Worm (Caenorhabditis elegans) whole organism, late embryonic: ENCODE measurements around the gene mxl-2.

Source experiments
- C38D4.7 ChIP-seq: fragments of 200-800 bp; sonication (Bioruptor generic); optimal IDR thresholded peaks from 2 replicates; lab custom pipeline; 2018; ENCODE audit warnings: mild to moderate bottlenecking, missing genetic modification characterization, moderate library complexity, missing compliant biosample characterization
- F13H6.1 ChIP-seq: sonication (generic microtip); optimal IDR thresholded peaks from 2 replicates; lab custom pipeline; 2016; ENCODE audit warnings: missing genetic modification characterization, missing compliant biosample characterization
- ama-1 ChIP-seq: fragments of 150-350 bp; optimal IDR thresholded peaks from 2 replicates; lab custom pipeline; 2014
- ceh-14 ChIP-seq: sonication (generic microtip); optimal IDR thresholded peaks from 2 replicates; lab custom pipeline; 2016; ENCODE audit warnings: missing genotype, missing genetic modification characterization, missing compliant biosample characterization
- ceh-18 ChIP-seq: sonication (generic microtip); optimal IDR thresholded peaks from 2 replicates; lab custom pipeline; 2016; ENCODE audit warnings: missing genetic modification characterization, missing compliant biosample characterization
- ceh-19 ChIP-seq: fragments of 200-800 bp; sonication (Bioruptor generic); optimal IDR thresholded peaks from 2 replicates; lab custom pipeline; 2018; ENCODE audit warnings: mild to moderate bottlenecking, missing genetic modification characterization, missing compliant biosample characterization
- ceh-2 ChIP-seq: sonication (generic microtip); optimal IDR thresholded peaks from 2 replicates; lab custom pipeline; 2016; ENCODE audit warnings: missing genotype, missing genetic modification characterization, missing compliant biosample characterization
- ceh-24 ChIP-seq: sonication (generic microtip); optimal IDR thresholded peaks from 2 replicates; lab custom pipeline; 2016; ENCODE audit warnings: mild to moderate bottlenecking, missing genetic modification characterization, missing compliant biosample characterization
- ceh-30 ChIP-seq: fragments of 150-350 bp; optimal IDR thresholded peaks from 2 replicates; lab custom pipeline; 2014; ENCODE audit warnings: missing biosample characterization, missing genetic modification characterization
- ceh-31 ChIP-seq: sonication (generic microtip); optimal IDR thresholded peaks from 2 replicates; lab custom pipeline; 2016; ENCODE audit warnings: missing genetic modification characterization, missing compliant biosample characterization
- ceh-45 ChIP-seq: fragments of 200-800 bp; sonication (Bioruptor generic); IDR thresholded peaks from 2 replicates; pipeline ENCODE4 v1.3.6; 2022; ENCODE audit warnings: missing genetic modification reagents, missing genetic modification characterization, missing compliant biosample characterization
- ceh-6 ChIP-seq: fragments of 200-800 bp; sonication (Bioruptor generic); optimal IDR thresholded peaks from 2 replicates; lab custom pipeline; 2018; ENCODE audit warnings: mild to moderate bottlenecking, missing genetic modification characterization, missing compliant biosample characterization
- ceh-9 ChIP-seq: sonication (generic microtip); optimal IDR thresholded peaks from 2 replicates; lab custom pipeline; 2016; ENCODE audit warnings: mild to moderate bottlenecking, missing genetic modification characterization, inconsistent platforms, missing compliant biosample characterization
- dmd-4 ChIP-seq: sonication (generic microtip); optimal IDR thresholded peaks from 2 replicates; lab custom pipeline; 2016; ENCODE audit warnings: borderline replicate concordance, missing genetic modification characterization, missing compliant biosample characterization
- dve-1 ChIP-seq: sonication (generic microtip); optimal IDR thresholded peaks from 2 replicates; lab custom pipeline; 2017; ENCODE audit warnings: antibody characterized with exemption, mild to moderate bottlenecking, missing genetic modification characterization, missing compliant biosample characterization
- elt-2 ChIP-seq: sonication (generic microtip); optimal IDR thresholded peaks from 2 replicates; lab custom pipeline; 2016; ENCODE audit warnings: missing genetic modification reagents, missing genetic modification characterization, missing compliant biosample characterization
- elt-4 ChIP-seq: sonication (generic microtip); optimal IDR thresholded peaks from 2 replicates; lab custom pipeline; 2016; ENCODE audit warnings: missing genetic modification characterization, missing compliant biosample characterization
- ets-4 ChIP-seq: sonication (generic microtip); optimal IDR thresholded peaks from 2 replicates; lab custom pipeline; 2016; ENCODE audit warnings: missing genetic modification characterization, missing compliant biosample characterization
- eyg-1 ChIP-seq: sonication (generic microtip); optimal IDR thresholded peaks from 2 replicates; lab custom pipeline; 2016; ENCODE audit warnings: missing genotype, missing genetic modification characterization, missing compliant biosample characterization
- fkh-10 ChIP-seq: fragments of 150-350 bp; optimal IDR thresholded peaks from 2 replicates; lab custom pipeline; 2014; ENCODE audit warnings: missing biosample characterization, missing genetic modification reagents, missing genetic modification characterization
- fkh-6 ChIP-seq: sonication (generic microtip); optimal IDR thresholded peaks from 2 replicates; lab custom pipeline; 2016; ENCODE audit warnings: missing genetic modification characterization, missing compliant biosample characterization
- hlh-15 ChIP-seq: sonication (generic microtip); optimal IDR thresholded peaks from 2 replicates; lab custom pipeline; 2016; ENCODE audit warnings: missing genetic modification characterization, missing compliant biosample characterization
- hlh-6 ChIP-seq: sonication (generic microtip); optimal IDR thresholded peaks from 2 replicates; lab custom pipeline; 2016; ENCODE audit warnings: missing genotype, missing genetic modification characterization, missing compliant biosample characterization
- lim-6 ChIP-seq: sonication (generic microtip); optimal IDR thresholded peaks from 2 replicates; lab custom pipeline; 2016; ENCODE audit warnings: missing genetic modification characterization, missing compliant biosample characterization
- lin-11 ChIP-seq: fragments of 200-800 bp; sonication (Bioruptor generic); optimal IDR thresholded peaks from 2 replicates; lab custom pipeline; 2018; ENCODE audit warnings: mild to moderate bottlenecking, missing genetic modification characterization, missing compliant biosample characterization
- madf-2 ChIP-seq: sonication (generic microtip); optimal IDR thresholded peaks from 2 replicates; lab custom pipeline; 2017; ENCODE audit warnings: missing genetic modification characterization, missing compliant biosample characterization
- mec-3 ChIP-seq: sonication (generic microtip); optimal IDR thresholded peaks from 2 replicates; lab custom pipeline; 2016; ENCODE audit warnings: borderline replicate concordance, missing genetic modification characterization, missing compliant biosample characterization
- nfya-1 ChIP-seq: sonication (generic microtip); optimal IDR thresholded peaks from 2 replicates; lab custom pipeline; 2017; ENCODE audit warnings: missing genetic modification characterization, mild to moderate bottlenecking, missing compliant biosample characterization, antibody characterized with exemption, moderate library complexity
- nhr-11 ChIP-seq: fragments of 150-350 bp; optimal IDR thresholded peaks from 2 replicates; lab custom pipeline; 2014; ENCODE audit warnings: missing biosample characterization, missing genetic modification characterization
- nhr-232 ChIP-seq: sonication (generic microtip); optimal IDR thresholded peaks from 2 replicates; lab custom pipeline; 2016; ENCODE audit warnings: missing genetic modification characterization, missing compliant biosample characterization
- npax-4 ChIP-seq: sonication (generic microtip); optimal IDR thresholded peaks from 2 replicates; lab custom pipeline; 2016; ENCODE audit warnings: missing genetic modification characterization, missing compliant biosample characterization
- pag-3 ChIP-seq: sonication (generic microtip); optimal IDR thresholded peaks from 2 replicates; lab custom pipeline; 2016; ENCODE audit warnings: missing compliant biosample characterization, missing genetic modification characterization, borderline replicate concordance
- pqm-1 ChIP-seq: sonication (generic microtip); optimal IDR thresholded peaks from 2 replicates; lab custom pipeline; 2016; ENCODE audit warnings: missing genetic modification characterization, missing compliant biosample characterization
- ref-2 ChIP-seq: sonication (generic microtip); optimal IDR thresholded peaks from 2 replicates; lab custom pipeline; 2016; ENCODE audit warnings: missing genetic modification characterization, missing compliant biosample characterization
- rnt-1 ChIP-seq: sonication (generic microtip); optimal IDR thresholded peaks from 2 replicates; lab custom pipeline; 2016; ENCODE audit warnings: missing genetic modification characterization, missing compliant biosample characterization
- sdc-2 ChIP-seq: sonication (generic microtip); optimal IDR thresholded peaks from 2 replicates; lab custom pipeline; 2016; ENCODE audit warnings: missing genotype, missing genetic modification characterization, missing compliant biosample characterization
- sox-4 ChIP-seq: sonication (generic microtip); optimal IDR thresholded peaks from 2 replicates; lab custom pipeline; 2017; ENCODE audit warnings: mild to moderate bottlenecking, missing genetic modification characterization, inconsistent platforms, missing compliant biosample characterization
- ttx-3 ChIP-seq: sonication (generic microtip); optimal IDR thresholded peaks from 2 replicates; lab custom pipeline; 2016; ENCODE audit warnings: missing genetic modification reagents, missing genetic modification characterization, missing compliant biosample characterization
- unc-42 ChIP-seq: sonication (generic microtip); optimal IDR thresholded peaks from 2 replicates; lab custom pipeline; 2016; ENCODE audit warnings: missing genotype, missing genetic modification characterization, missing compliant biosample characterization
- unc-55 ChIP-seq: sonication (generic microtip); optimal IDR thresholded peaks from 2 replicates; lab custom pipeline; 2017; ENCODE audit warnings: missing biosample characterization, missing genetic modification reagents, missing genetic modification characterization
- zip-5 ChIP-seq: sonication (generic microtip); optimal IDR thresholded peaks from 2 replicates; lab custom pipeline; 2016; ENCODE audit warnings: missing genetic modification characterization, missing compliant biosample characterization

The mxl-2 gene

DNA sequence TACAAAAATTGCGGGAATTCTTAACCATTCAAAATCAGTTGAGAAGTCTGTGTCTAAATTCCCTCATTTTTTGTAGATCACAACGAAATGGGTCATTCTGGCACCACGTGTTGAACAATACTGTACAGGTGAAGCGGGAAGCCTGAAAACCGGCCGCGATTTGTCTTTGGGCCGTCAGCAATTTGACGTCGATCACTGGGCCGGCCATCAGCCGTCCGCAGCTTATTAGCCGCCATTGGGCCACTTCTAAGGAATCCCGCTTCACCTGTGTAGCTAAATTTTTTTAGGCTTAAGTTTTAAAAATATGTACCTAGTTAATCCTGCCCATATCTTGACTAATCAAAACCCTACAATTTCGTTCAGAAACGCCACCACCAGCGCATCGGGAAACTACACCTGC is 28.3 kb downstream of the mxl-2 start:
- TF ChIP-seq sdc-2 (no peak), lim-6 (tag; lab: Kevin White, UChicago) (peak; percentile 3)

- TF ChIP-seq ref-2 (no peak), ama-1 (lab: Kevin White, UChicago) (no peak), ceh-9 (tag; lab: Kevin White, UChicago) (no peak), nhr-232 (tag; lab: Kevin White, UChicago) (no peak), unc-55 (GFP tag; lab: Kevin White, UChicago) (no peak), ceh-31 (tag; lab: Kevin White, UChicago) (no peak), ceh-6 (no peak)
Measured at ce11 chrIII:159149-159548, 28.8 kb downstream of the mxl-2 start.

DNA sequence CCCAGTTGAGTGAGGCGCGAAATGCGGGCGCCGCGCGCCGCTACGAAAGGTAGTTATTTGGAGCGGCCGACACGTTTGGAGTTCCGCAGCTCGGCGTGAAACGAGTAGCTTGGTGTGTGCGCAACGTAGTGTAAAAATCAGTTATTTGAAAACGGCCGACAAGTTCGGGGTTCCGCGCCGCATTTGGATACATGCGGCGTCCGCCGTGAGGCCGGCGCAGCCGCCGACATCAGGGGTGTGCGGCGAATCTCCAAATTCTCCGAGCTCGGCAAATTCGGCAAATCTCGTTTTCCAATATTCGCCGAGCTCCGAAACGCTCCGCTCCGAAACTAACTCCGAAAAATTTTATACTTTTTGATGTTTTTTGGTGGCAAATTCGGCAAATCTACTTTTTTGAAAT is 30.0 kb downstream of the mxl-2 start:
- no peak for TF ChIP-seq dve-1 (tag; lab: Kevin White, UChicago)
- no peak for TF ChIP-seq fkh-10 (GFP tag; lab: Kevin White, UChicago)
- TF ChIP-seq mec-3 (tag; lab: Kevin White, UChicago), result no peak
- TF ChIP-seq madf-2 (tag; lab: Kevin White, UChicago), result no peak
- no peak for TF ChIP-seq nhr-232 (tag; lab: Kevin White, UChicago)
- TF ChIP-seq ceh-24 (tag; lab: Kevin White, UChicago), result no peak
- TF ChIP-seq ceh-19 (GFP tag; lab: Kevin White, UChicago), result no peak

ce11 chrIII:156645-157044 is 31.3 kb downstream of the mxl-2 start, which contains the start of the genes zig-13 and ver-1:
TSS of gene zig-13 (minus strand) at chrIII:156745.
TSS of gene ver-1 (plus strand) at chrIII:156824.
- TF ChIP-seq ceh-30 (tag; lab: Kevin White, UChicago), result no peak
- TF ChIP-seq elt-4 (tag; lab: Kevin White, UChicago), result no peak
- no peak for TF ChIP-seq dmd-4 (tag; lab: Kevin White, UChicago)
- TF ChIP-seq ceh-2 (tag; lab: Kevin White, UChicago), result no peak
- TF ChIP-seq ref-2, result no peak
- no peak for TF ChIP-seq nhr-11
- no peak for TF ChIP-seq F13H6.1 (tag; lab: Kevin White, UChicago)

DNA sequence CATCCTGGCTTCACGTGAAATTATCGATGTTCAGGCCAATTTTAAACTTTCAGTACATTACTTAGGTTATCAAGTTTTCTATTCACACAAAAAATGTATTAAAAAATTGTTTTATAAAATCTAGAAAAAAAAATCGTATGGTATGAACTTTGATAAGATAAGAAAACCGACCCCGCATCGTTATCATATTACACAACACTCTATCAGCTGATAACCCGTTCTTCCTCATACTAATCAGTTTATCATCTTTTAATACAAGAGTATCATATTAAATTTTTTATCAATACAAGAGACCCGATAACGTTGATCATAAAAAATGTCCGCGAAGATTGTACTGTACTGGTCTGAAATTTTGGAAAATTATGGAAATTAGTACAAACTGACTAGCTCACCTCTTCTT is 33.8 kb downstream of the mxl-2 start:
- peak; percentile 70 for TF ChIP-seq pqm-1 (tag; lab: Kevin White, UChicago)
- TF ChIP-seq rnt-1 (tag; lab: Kevin White, UChicago), result no peak
- TF ChIP-seq nfya-1 (tag; lab: Kevin White, UChicago), result no peak
- TF ChIP-seq fkh-6, result no peak
- no peak for TF ChIP-seq lin-11 (tag; lab: Kevin White, UChicago)
- no peak for TF ChIP-seq nhr-11
- no peak for TF ChIP-seq hlh-6 (tag; lab: Kevin White, UChicago)
- peak; percentile 100 for TF ChIP-seq elt-2 (tag; lab: Kevin White, UChicago)
- no peak for TF ChIP-seq ceh-2 (tag; lab: Kevin White, UChicago)
- no peak for TF ChIP-seq zip-5 (tag; lab: Kevin White, UChicago)
- TF ChIP-seq npax-4, result no peak
- TF ChIP-seq C38D4.7 (GFP tag; lab: Kevin White, UChicago), result no peak
- TF ChIP-seq ceh-30 (tag; lab: Kevin White, UChicago), result no peak
- no peak for TF ChIP-seq unc-55 (GFP tag; lab: Kevin White, UChicago)
- TF ChIP-seq ceh-18 (tag; lab: Kevin White, UChicago), result no peak
- TF ChIP-seq, all 69 proteins: peak for 2

DNA sequence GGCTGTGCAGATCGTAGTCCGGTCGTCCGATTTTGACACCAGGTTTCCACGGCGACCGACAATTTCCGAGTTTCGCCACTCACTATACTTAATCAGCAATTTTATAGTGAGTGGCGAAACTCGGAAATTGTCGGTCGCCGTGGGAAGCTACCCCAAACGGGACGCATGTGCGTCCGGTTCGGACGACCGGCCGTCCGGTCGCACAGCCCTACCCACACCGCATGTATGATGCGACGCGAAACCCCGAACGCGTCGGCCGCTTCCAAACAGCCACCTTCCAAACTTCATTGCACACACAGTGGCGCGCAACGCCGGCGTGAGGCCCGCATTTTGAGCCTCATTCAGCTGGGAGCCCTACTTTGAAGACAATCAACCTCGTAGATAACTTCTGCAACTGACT is 36.8 kb downstream of the mxl-2 start:
- TF ChIP-seq dmd-4 (tag; lab: Kevin White, UChicago) (no peak), unc-42 (tag; lab: Kevin White, UChicago) (no peak), ets-4 (tag; lab: Kevin White, UChicago) (no peak), ceh-31 (tag; lab: Kevin White, UChicago) (no peak), hlh-6 (tag; lab: Kevin White, UChicago) (no peak), ceh-14 (no peak), ceh-30 (tag; lab: Kevin White, UChicago) (no peak), C38D4.7 (GFP tag; lab: Kevin White, UChicago) (no peak), fkh-6 (no peak), sox-4 (tag; lab: Kevin White, UChicago) (no peak), ceh-19 (GFP tag; lab: Kevin White, UChicago) (no peak), pqm-1 (tag; lab: Kevin White, UChicago) (no peak), ceh-45 (GFP tag; lab: Robert Waterston, UW) (no peak), nhr-232 (tag; lab: Kevin White, UChicago) (no peak), lim-6 (tag; lab: Kevin White, UChicago) (no peak), hlh-15 (no peak), eyg-1 (tag; lab: Kevin White, UChicago) (no peak), ttx-3 (tag; lab: Kevin White, UChicago) (no peak), fkh-10 (GFP tag; lab: Kevin White, UChicago) (no peak), pag-3 (tag; lab: Kevin White, UChicago) (no peak)
- TF ChIP-seq, all 69 proteins: peak for 0
